Fruit fly (Drosophila melanogaster): ENCODE results near the gene Tango6.

The Tango6 gene

dm6 chr2L:18966844-18967243 lies 2.0 kb upstream of the Tango6 start (continued):
- peak; percentile 36 for TF ChIP-seq CG17359 (tag; optimal IDR thresholded peaks at IDR 0.05)
- TF ChIP-seq emc (GFP tag; optimal IDR thresholded peaks at IDR 0.05): no peak
- no peak for TF ChIP-seq dmrt11E (tag; optimal IDR thresholded peaks at IDR 0.05)
- TF ChIP-seq CG15514 (GFP tag; optimal IDR thresholded peaks at IDR 0.05): peak; percentile 22
- no peak for TF ChIP-seq stwl (tag; optimal IDR thresholded peaks at IDR 0.05)
- TF ChIP-seq Ada2b (GFP tag; IDR thresholded peaks at IDR 0.05): peak; percentile 40; the same call in 1 of the 2 replicates
- TF ChIP-seq Bteb2 (GFP tag; optimal IDR thresholded peaks at IDR 0.05): no peak
- TF ChIP-seq CG6272 (GFP tag; IDR thresholded peaks at IDR 0.05): 0 out of 2 replicates have a peak, but pooled peaks have one; percentile 31
- TF ChIP-seq grau (tag; optimal IDR thresholded peaks at IDR 0.05): peak; percentile 62
- no peak for TF ChIP-seq Deaf1 (tag; optimal IDR thresholded peaks at IDR 0.05)
- peak; percentile 45; the same call in 1 of the 2 replicates for TF ChIP-seq ranshi (GFP tag; IDR thresholded peaks at IDR 0.05)
- no peak for TF ChIP-seq Nf-YA (GFP tag; IDR thresholded peaks at IDR 0.05)
- peak; percentile 62 for TF ChIP-seq CG31224 (GFP tag; IDR thresholded peaks at IDR 0.05)
- no peak for TF ChIP-seq chn (GFP tag; optimal IDR thresholded peaks at IDR 0.05)
- TF ChIP-seq CG9932 (GFP tag; IDR thresholded peaks at IDR 0.05): peak; percentile 70
- no peak for TF ChIP-seq Opbp (GFP tag; IDR thresholded peaks at IDR 0.05; ENCODE audit: partially characterized antibody)
- 0 out of 3 replicates have a peak, but pooled peaks have one; percentile 14 for TF ChIP-seq ken (GFP tag; IDR thresholded peaks at IDR 0.05)
- TF ChIP-seq CG31365 (tag; optimal IDR thresholded peaks at IDR 0.05): no peak
- TF ChIP-seq CG4730 (GFP tag; IDR thresholded peaks at IDR 0.05): 0 out of 2 replicates have a peak, but pooled peaks have one; percentile 14
- TF ChIP-seq esg (GFP tag; conservative IDR thresholded peaks at IDR 0.05): peak; percentile 40; the same call in 1 of the 2 replicates
- no peak for TF ChIP-seq sens-2 (GFP tag; IDR thresholded peaks at IDR 0.05)
- peak; percentile 60 for TF ChIP-seq CG3847 (GFP tag; IDR thresholded peaks at IDR 0.05)
- TF ChIP-seq zfh2 (GFP tag; optimal IDR thresholded peaks at IDR 0.05): no peak
- no peak for TF ChIP-seq salm (tag; optimal IDR thresholded peaks at IDR 0.05)
- peak; percentile 29; the same call in 1 of the 2 replicates for TF ChIP-seq CG14667 (GFP tag; IDR thresholded peaks at IDR 0.05)
- no peak for TF ChIP-seq Lpt (GFP tag; optimal IDR thresholded peaks at IDR 0.05)
- TF ChIP-seq vvl (GFP tag; IDR thresholded peaks at IDR 0.05): peak; percentile 49
- no peak for TF ChIP-seq HLHmδ (GFP tag; optimal IDR thresholded peaks at IDR 0.05)
- no peak for TF ChIP-seq CG17328 (GFP tag; IDR thresholded peaks at IDR 0.05)
- TF ChIP-seq D19A (tag; optimal IDR thresholded peaks at IDR 0.05): peak; percentile 30
- peak; percentile 40; the same call in 1 of the 2 replicates for TF ChIP-seq CG32772 (GFP tag; IDR thresholded peaks at IDR 0.05)
- TF ChIP-seq CG13775 (GFP tag; optimal IDR thresholded peaks at IDR 0.05): peak; percentile 24
- TF ChIP-seq CG13424 (tag; optimal IDR thresholded peaks at IDR 0.05): peak; percentile 19
- no peak for TF ChIP-seq pnt (GFP tag; optimal IDR thresholded peaks at IDR 0.05)
- TF ChIP-seq bigmax (GFP tag; optimal IDR thresholded peaks at IDR 0.05): no peak
- peak; percentile 49; the same call in 1 of the 2 replicates for TF ChIP-seq E2f1 (GFP tag; IDR thresholded peaks at IDR 0.05)
- TF ChIP-seq chm (GFP tag; IDR thresholded peaks at IDR 0.05): no peak
- no peak for TF ChIP-seq sisA (GFP tag; IDR thresholded peaks at IDR 0.05)
- no peak for TF ChIP-seq CG2120 (GFP tag; optimal IDR thresholded peaks at IDR 0.05)
- peak; percentile 56 for TF ChIP-seq CG17829 (tag; optimal IDR thresholded peaks at IDR 0.05)
- TF ChIP-seq CG7357 (GFP tag; IDR thresholded peaks at IDR 0.05): 0 out of 3 replicates have a peak, but pooled peaks have one; percentile 13
- TF ChIP-seq ind (GFP tag; optimal IDR thresholded peaks at IDR 0.05): peak; percentile 41
- TF ChIP-seq CG18599 (GFP tag; optimal IDR thresholded peaks at IDR 0.05): peak; percentile 86
- TF ChIP-seq croc (GFP tag; conservative IDR thresholded peaks at IDR 0.05): no peak
- TF ChIP-seq az2 (GFP tag; optimal IDR thresholded peaks at IDR 0.05): no peak
- no peak for TF ChIP-seq CG32767 (GFP tag; IDR thresholded peaks at IDR 0.05)
- TF ChIP-seq CG6813 (GFP tag; optimal IDR thresholded peaks at IDR 0.05): peak; percentile 34
- peak; percentile 75 for TF ChIP-seq Atf6 (GFP tag; IDR thresholded peaks at IDR 0.05)
- TF ChIP-seq Mrtf (GFP tag; IDR thresholded peaks at IDR 0.05): no peak
- peak; percentile 65 for TF ChIP-seq CG15269 (tag; optimal IDR thresholded peaks at IDR 0.05)
- no peak for TF ChIP-seq hth (optimal IDR thresholded peaks at IDR 0.05)
- peak; percentile 36 for TF ChIP-seq Nf-YC (tag; optimal IDR thresholded peaks at IDR 0.05)
